Worm (Caenorhabditis elegans): ENCODE data around the gene ZK1127.5.

DNA sequence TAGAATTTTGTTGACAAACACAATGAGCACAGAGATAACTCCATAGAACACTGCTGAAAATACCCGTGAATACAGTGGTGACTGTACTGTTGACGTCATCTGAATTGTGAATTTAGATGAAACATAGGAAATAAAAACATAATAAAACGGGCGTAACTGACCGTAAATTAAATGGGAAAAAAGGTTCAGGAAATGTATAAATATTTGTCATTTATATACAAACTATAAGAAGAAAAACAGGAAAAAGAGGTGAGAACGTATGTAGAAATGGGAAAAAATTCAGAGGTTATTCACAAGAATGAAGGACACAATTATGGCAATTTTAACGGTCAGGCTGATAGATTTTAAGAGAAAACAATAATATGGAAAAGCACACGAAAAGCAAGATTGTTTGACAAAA lies 37.9 kb upstream of the ZK1127.5 start, which contains the start of gene sqv-7:
- no peak for TF ChIP-seq snpc-4 (GFP tag; optimal IDR thresholded peaks at IDR 0.05)
- no peak for TF ChIP-seq snpc-4 (tag; optimal IDR thresholded peaks at IDR 0.05)
- TF ChIP-seq pha-4 (tag; optimal IDR thresholded peaks at IDR 0.05), result no peak
- TF ChIP-seq aptf-3 (GFP tag; IDR thresholded peaks at IDR 0.05), result no peak
- no peak for TF ChIP-seq hsf-1 (GFP tag; IDR thresholded peaks at IDR 0.05)
- TF ChIP-seq hmg-20 (GFP tag; IDR thresholded peaks at IDR 0.05), result no peak
- TF ChIP-seq dox-1 (GFP tag; IDR thresholded peaks at IDR 0.05), result no peak
- no peak for TF ChIP-seq ekl-4 (GFP tag; IDR thresholded peaks at IDR 0.05)
- TF ChIP-seq lin-40 (tag; optimal IDR thresholded peaks at IDR 0.05), result no peak
